Fruit fly (Drosophila melanogaster) whole organism, embryonic: Measurements from ENCODE around the gene CG7970.

Experiments used
- BtbVII ChIP-seq: fragments of 200-800 bp; sonication (Bioruptor generic); optimal IDR thresholded peaks from 3 replicates; lab custom pipeline; 2017; ENCODE audit warnings: missing biosample characterization, mild to moderate bottlenecking, missing genetic modification characterization
- CG10654 ChIP-seq: fragments of 200-800 bp; sonication (Bioruptor generic); optimal IDR thresholded peaks from 2 replicates; lab custom pipeline; 2016; ENCODE audit warnings: missing biosample characterization, missing genetic modification characterization
- CG11695 ChIP-seq: fragments of 200-800 bp; sonication (Bioruptor generic); IDR thresholded peaks from 3 replicates; pipeline ENCODE4 v1.3.6; 2022; ENCODE audit warnings: missing biosample characterization, missing genetic modification characterization
- CG11696 ChIP-seq: fragments of 200-800 bp; sonication (Bioruptor generic); IDR thresholded peaks from 2 replicates; pipeline ENCODE4 v1.3.6; 2022; ENCODE audit warnings: missing biosample characterization, missing genetic modification characterization
- CG12236 ChIP-seq: fragments of 200-800 bp; sonication (Bioruptor generic); optimal IDR thresholded peaks from 2 replicates; lab custom pipeline; 2016; ENCODE audit warnings: missing biosample characterization, missing genetic modification characterization
- CG15601 ChIP-seq: fragments of 200-800 bp; sonication (Bioruptor generic); optimal IDR thresholded peaks from 3 replicates; lab custom pipeline; 2019; ENCODE audit warnings: missing biosample characterization, mild to moderate bottlenecking, missing genetic modification characterization, moderate library complexity
- CG2116 ChIP-seq: fragments of 200-800 bp; sonication (Bioruptor generic); optimal IDR thresholded peaks from 3 replicates; lab custom pipeline; 2018; ENCODE audit warnings: missing biosample characterization, mild to moderate bottlenecking, missing genetic modification characterization
- CG30020 ChIP-seq: fragments of 200-800 bp; optimal IDR thresholded peaks from 2 replicates; lab custom pipeline; 2019; ENCODE audit warnings: missing biosample characterization, mild to moderate bottlenecking, missing genetic modification characterization, moderate library complexity
- CG3163 ChIP-seq: fragments of 200-800 bp; sonication (Bioruptor generic); optimal IDR thresholded peaks from 3 replicates; lab custom pipeline; 2016; ENCODE audit warnings: missing biosample characterization, missing genetic modification characterization
- CG32532 ChIP-seq: fragments of 200-800 bp; sonication (Bioruptor generic); IDR thresholded peaks from 2 replicates; pipeline ENCODE4 v1.3.6; 2022; ENCODE audit warnings: missing biosample characterization, missing genetic modification characterization
- CG33213 ChIP-seq: fragments of 200-800 bp; sonication (Bioruptor generic); optimal IDR thresholded peaks from 3 replicates; lab custom pipeline; 2016; ENCODE audit warnings: missing biosample characterization, missing genetic modification characterization
- CG3847 ChIP-seq: fragments of 200-800 bp; sonication (Bioruptor generic); IDR thresholded peaks from 2 replicates; pipeline ENCODE4 v1.3.6; 2022; ENCODE audit warnings: missing biosample characterization, missing genetic modification characterization
- CG4360 ChIP-seq: fragments of 200-800 bp; sonication (Bioruptor generic); IDR thresholded peaks from 2 replicates; pipeline ENCODE4 v1.3.6; 2022; ENCODE audit warnings: missing biosample characterization, missing genetic modification characterization
- CG4707 ChIP-seq: fragments of 200-800 bp; sonication (Bioruptor generic); optimal IDR thresholded peaks from 2 replicates; lab custom pipeline; 2018; ENCODE audit warnings: missing biosample characterization, mild to moderate bottlenecking, missing genetic modification characterization, moderate library complexity
- CG5245 ChIP-seq: fragments of 200-800 bp; sonication (Bioruptor generic); optimal IDR thresholded peaks from 3 replicates; lab custom pipeline; 2016; ENCODE audit warnings: missing biosample characterization, missing genetic modification characterization
- CG6654 ChIP-seq: fragments of 200-800 bp; sonication (Bioruptor generic); optimal IDR thresholded peaks from 2 replicates; lab custom pipeline; 2017; ENCODE audit warnings: missing biosample characterization, mild to moderate bottlenecking, missing genetic modification characterization
- CG6683 ChIP-seq: fragments of 200-800 bp; sonication (Bioruptor generic); optimal IDR thresholded peaks from 2 replicates; lab custom pipeline; 2017; ENCODE audit warnings: missing biosample characterization, mild to moderate bottlenecking, missing genetic modification characterization, missing genetic modification reagents
- CG6813 ChIP-seq: fragments of 200-800 bp; sonication (Bioruptor generic); optimal IDR thresholded peaks from 2 replicates; lab custom pipeline; 2017; ENCODE audit warnings: missing biosample characterization, missing genetic modification characterization, mild to moderate bottlenecking, moderate library complexity, missing genetic modification reagents
- CG6854 ChIP-seq: fragments of 200-800 bp; sonication (Bioruptor generic); optimal IDR thresholded peaks from 3 replicates; lab custom pipeline; 2017; ENCODE audit warnings: missing biosample characterization, mild to moderate bottlenecking, missing genetic modification characterization
- CG8281 ChIP-seq: fragments of 200-800 bp; sonication (Bioruptor generic); optimal IDR thresholded peaks from 2 replicates; lab custom pipeline; 2018; ENCODE audit warnings: missing biosample characterization, mild to moderate bottlenecking, missing genetic modification characterization, moderate library complexity
- CG8924 ChIP-seq: fragments of 200-800 bp; optimal IDR thresholded peaks from 3 replicates; lab custom pipeline; 2019; ENCODE audit warnings: missing biosample characterization, mild to moderate bottlenecking, missing genetic modification characterization, moderate library complexity
- CG9797 ChIP-seq: fragments of 200-800 bp; sonication (Bioruptor generic); optimal IDR thresholded peaks from 3 replicates; lab custom pipeline; 2018; ENCODE audit warnings: missing biosample characterization, mild to moderate bottlenecking, missing genetic modification characterization
- D19A ChIP-seq: fragments of 200-800 bp; optimal IDR thresholded peaks from 3 replicates; lab custom pipeline; 2019; ENCODE audit warnings: missing biosample characterization, mild to moderate bottlenecking, missing genetic modification characterization, moderate library complexity
- Dbx ChIP-seq: fragments of 200-800 bp; sonication (Bioruptor generic); IDR thresholded peaks from 3 replicates; pipeline ENCODE4 v1.3.6; 2022; ENCODE audit warnings: missing biosample characterization, missing genetic modification characterization
- Doc3 ChIP-seq: fragments of 200-800 bp; sonication (Bioruptor generic); IDR thresholded peaks from 3 replicates; pipeline ENCODE4 v1.3.6; 2022; ENCODE audit warnings: missing biosample characterization, missing genetic modification characterization; ENCODE audit not compliant: partially characterized antibody
- Ets65A ChIP-seq: fragments of 200-800 bp; sonication (Bioruptor generic); peaks from one replicate; lab custom pipeline; 2016; ENCODE audit warnings: missing biosample characterization, missing genetic modification characterization
- GATAe ChIP-seq: fragments of 200-800 bp; sonication (Bioruptor generic); conservative IDR thresholded peaks from 2 replicates; pipeline ENCODE4 v1.3.6; 2022; ENCODE audit warnings: missing biosample characterization, missing genetic modification characterization
- Max ChIP-seq: fragments of 200-800 bp; sonication (Bioruptor generic); optimal IDR thresholded peaks from 2 replicates; lab custom pipeline; 2016; ENCODE audit warnings: missing biosample characterization, mild to moderate bottlenecking, missing genetic modification characterization
- NC2β ChIP-seq: fragments of 200-800 bp; sonication (Bioruptor generic); optimal IDR thresholded peaks from 2 replicates; lab custom pipeline; 2016; ENCODE audit warnings: missing biosample characterization, missing genetic modification characterization
- Nf-YC ChIP-seq: fragments of 200-800 bp; optimal IDR thresholded peaks from 3 replicates; lab custom pipeline; 2019; ENCODE audit warnings: missing biosample characterization, mild to moderate bottlenecking, missing genetic modification characterization, moderate library complexity
- PHDP ChIP-seq: fragments of 200-800 bp; sonication (Bioruptor generic); optimal IDR thresholded peaks from 3 replicates; lab custom pipeline; 2018; ENCODE audit warnings: missing biosample characterization, mild to moderate bottlenecking, missing genetic modification characterization, moderate library complexity
- Sin3A ChIP-seq: fragments of >200 bp; optimal IDR thresholded peaks from 2 replicates; lab custom pipeline; 2018
- Vsx1 ChIP-seq: fragments of 200-800 bp; sonication (Bioruptor generic); optimal IDR thresholded peaks from 2 replicates; lab custom pipeline; 2017; ENCODE audit warnings: missing biosample characterization, mild to moderate bottlenecking, missing genetic modification characterization, missing genetic modification reagents
- chm ChIP-seq: fragments of 200-800 bp; sonication (Bioruptor generic); IDR thresholded peaks from 2 replicates; pipeline ENCODE4 v1.3.6; 2022; ENCODE audit warnings: missing biosample characterization, missing genetic modification characterization
- crol ChIP-seq: fragments of 200-800 bp; sonication (Bioruptor generic); IDR thresholded peaks from 2 replicates; pipeline ENCODE4 v1.3.6; 2022; ENCODE audit warnings: missing biosample characterization, missing genetic modification characterization
- dan ChIP-seq: fragments of 200-800 bp; sonication (Bioruptor generic); IDR thresholded peaks from 2 replicates; pipeline ENCODE4 v1.3.6; 2022; ENCODE audit warnings: missing biosample characterization, missing genetic modification characterization
- ftz-f1 ChIP-seq: fragments of 200-800 bp; sonication (Bioruptor generic); optimal IDR thresholded peaks from 2 replicates; lab custom pipeline; 2016; ENCODE audit warnings: missing biosample characterization, missing genetic modification characterization
- gcm ChIP-seq: fragments of 200-800 bp; sonication (Bioruptor generic); optimal IDR thresholded peaks from 2 replicates; lab custom pipeline; 2019; ENCODE audit warnings: missing biosample characterization, mild to moderate bottlenecking, missing genetic modification characterization, moderate library complexity
- jing ChIP-seq: fragments of 200-800 bp; sonication (Bioruptor generic); optimal IDR thresholded peaks from 2 replicates; lab custom pipeline; 2018; ENCODE audit warnings: missing biosample characterization, mild to moderate bottlenecking, missing genetic modification characterization
- lov ChIP-seq, 2 experiments: fragments of 200-800 bp in 1 of 2; fragments of >200 bp in 1 of 2; sonication (Bioruptor generic) in 1 of 2; IDR thresholded peaks in 1 of 2; optimal IDR thresholded peaks in 1 of 2; 2 replicates in 1 of 2; 3 replicates in 1 of 2; pipeline versions ENCODE4 v1.3.6 to Lab custom; 2017 to 2022; ENCODE audit warnings: missing biosample characterization in 1 of 2, missing genetic modification characterization in 1 of 2
- onecut ChIP-seq: fragments of 200-800 bp; sonication (Bioruptor generic); IDR thresholded peaks from 2 replicates; pipeline ENCODE4 v1.3.6; 2022; ENCODE audit warnings: missing biosample characterization, missing genetic modification characterization
- pfk ChIP-seq: fragments of 200-800 bp; sonication (Bioruptor generic); optimal IDR thresholded peaks from 2 replicates; lab custom pipeline; 2018; ENCODE audit warnings: missing biosample characterization, mild to moderate bottlenecking, missing genetic modification characterization, moderate library complexity
- pho ChIP-seq: fragments of 200-800 bp; sonication (Bioruptor generic); optimal IDR thresholded peaks from 2 replicates; lab custom pipeline; 2016; ENCODE audit warnings: missing biosample characterization, missing genetic modification characterization
- prd ChIP-seq, 3 experiments: fragments of >200 bp in 2 of 3; fragments of 200-800 bp in 1 of 3; sonication (Bioruptor generic) in 1 of 3; optimal IDR thresholded peaks in 2 of 3; IDR thresholded peaks in 1 of 3; 2 replicates in 2 of 3; 3 replicates in 1 of 3; pipeline versions ENCODE4 v1.3.6 to Lab custom; 2017 to 2022; ENCODE audit warnings: missing biosample characterization in 1 of 3, missing genetic modification characterization in 1 of 3
- slbo ChIP-seq: fragments of 200-800 bp; sonication (Bioruptor generic); IDR thresholded peaks from 2 replicates; pipeline ENCODE4 v1.3.6; 2022; ENCODE audit warnings: missing biosample characterization, missing genetic modification characterization
- tup ChIP-seq: fragments of 200-800 bp; sonication (Bioruptor generic); optimal IDR thresholded peaks from 2 replicates; lab custom pipeline; 2016; ENCODE audit warnings: missing biosample characterization, mild to moderate bottlenecking, missing genetic modification characterization, moderate library complexity
- twi ChIP-seq: fragments of 200-800 bp; optimal IDR thresholded peaks from 2 replicates; lab custom pipeline; 2019; ENCODE audit warnings: missing biosample characterization, mild to moderate bottlenecking, missing genetic modification characterization, moderate library complexity
- wdn ChIP-seq: fragments of 200-800 bp; sonication (Bioruptor generic); IDR thresholded peaks from 2 replicates; pipeline ENCODE4 v1.3.6; 2022; ENCODE audit warnings: missing biosample characterization, missing genetic modification characterization
- zen2 ChIP-seq: fragments of 200-800 bp; sonication (Bioruptor generic); IDR thresholded peaks from 3 replicates; pipeline ENCODE4 v1.3.6; 2022; ENCODE audit warnings: missing biosample characterization, missing genetic modification characterization; ENCODE audit not compliant: partially characterized antibody

Gene CG7970

dm6 chr3L:1639185-1639812, 13.3 kb upstream of the CG7970 start, which contains the start of the genes Mettl2 and Bgb (continued):
- TF ChIP-seq chm (GFP tag; lab: Robert Waterston, UW), result 0 out of 2 replicates have a peak, but pooled peaks have one; percentile 35
- TF ChIP-seq CG33213 (GFP tag; lab: Kevin White, UChicago), result peak; percentile 65
- peak; percentile 98 for TF ChIP-seq Ets65A (GFP tag; lab: Kevin White, UChicago)
- TF ChIP-seq CG2116 (GFP tag; lab: Kevin White, UChicago), result peak; percentile 53
- TF ChIP-seq CG4707 (GFP tag; lab: Kevin White, UChicago), result no peak
- TF ChIP-seq Vsx1, result no peak
- peak; percentile 84 for TF ChIP-seq pho (GFP tag; lab: Kevin White, UChicago)
- TF ChIP-seq zen2 (GFP tag; lab: Robert Waterston, UW), result no peak
- TF ChIP-seq CG32532 (GFP tag; lab: Robert Waterston, UW), result peak; percentile 83
- TF ChIP-seq Nf-YC, result peak; percentile 62
- no peak for TF ChIP-seq CG15601 (tag; lab: Kevin White, UChicago)
- peak; percentile 59; the same call in 1 of the 2 replicates for TF ChIP-seq wdn (GFP tag; lab: Robert Waterston, UW)
- peak; percentile 16 for TF ChIP-seq CG6654
- TF ChIP-seq dan (GFP tag; lab: Robert Waterston, UW), result peak; percentile 40; the same call in 1 of the 2 replicates
- peak; percentile 8 for TF ChIP-seq BtbVII (GFP tag; lab: Kevin White, UChicago)
- peak; percentile 60 for TF ChIP-seq Max (GFP tag; lab: Kevin White, UChicago)
- peak; percentile 81; the same call in 2 of the 3 replicates for TF ChIP-seq CG11695 (GFP tag; lab: Robert Waterston, UW)
- peak; percentile 31 for TF ChIP-seq gcm (GFP tag; lab: Kevin White, UChicago)
- TF ChIP-seq lov (optimal IDR thresholded peaks at IDR 0.05; lab: Kevin White, UChicago), result no peak
- TF ChIP-seq lov (GFP tag; IDR thresholded peaks at IDR 0.05; lab: Robert Waterston, UW), result 0 out of 3 replicates have a peak, but pooled peaks have one; percentile 29
- peak; percentile 20 for TF ChIP-seq CG12236 (GFP tag; lab: Kevin White, UChicago)
- no peak for TF ChIP-seq D19A (tag; lab: Kevin White, UChicago)
- TF ChIP-seq Sin3A (lab: Kevin White, UChicago), result peak; percentile 95
- TF ChIP-seq CG6854 (GFP tag; lab: Kevin White, UChicago), result no peak
- no peak for TF ChIP-seq crol (GFP tag; lab: Robert Waterston, UW)
- TF ChIP-seq CG8924 (tag; lab: Kevin White, UChicago), result peak; percentile 60
- TF ChIP-seq Doc3, result peak; percentile 86
- TF ChIP-seq twi (tag; lab: Kevin White, UChicago), result peak; percentile 59
- peak; percentile 57 for TF ChIP-seq PHDP (tag; lab: Kevin White, UChicago)
- peak; percentile 63 for TF ChIP-seq NC2β (GFP tag; lab: Kevin White, UChicago)
- peak; percentile 76 for TF ChIP-seq CG4360 (GFP tag; lab: Robert Waterston, UW)
- TF ChIP-seq ftz-f1 (GFP tag; lab: Kevin White, UChicago), result peak; percentile 28
- TF ChIP-seq tup (GFP tag; lab: Kevin White, UChicago), result no peak
- peak; percentile 68 for TF ChIP-seq CG10654
- peak; percentile 49 for TF ChIP-seq CG3163
- peak; percentile 65 for TF ChIP-seq CG5245 (GFP tag; lab: Kevin White, UChicago)
- TF ChIP-seq GATAe, result peak; percentile 70
- no peak for TF ChIP-seq CG8281 (tag; lab: Kevin White, UChicago)
- TF ChIP-seq jing, result no peak
- TF ChIP-seq CG6683 (GFP tag; lab: Kevin White, UChicago), result peak; percentile 26
- TF ChIP-seq slbo (GFP tag; lab: Robert Waterston, UW), result peak; percentile 89
- peak; percentile 82 for TF ChIP-seq CG3847 (GFP tag; lab: Robert Waterston, UW)
- TF ChIP-seq CG6813 (GFP tag; lab: Kevin White, UChicago), result no peak
- peak; percentile 81 for TF ChIP-seq Dbx
- TF ChIP-seq CG9797 (GFP tag; lab: Kevin White, UChicago), result peak; percentile 76
- 0 out of 2 replicates have a peak, but pooled peaks have one; percentile 29 for TF ChIP-seq CG11696 (GFP tag; lab: Robert Waterston, UW)
- peak; percentile 30; the same call in 1 of the 2 replicates for TF ChIP-seq onecut (GFP tag; lab: Robert Waterston, UW)
- peak; percentile 57 for TF ChIP-seq CG30020 (tag; lab: Kevin White, UChicago)
- TF ChIP-seq prd (optimal IDR thresholded peaks at IDR 0.05; lab: Kevin White, UChicago), result no peak
- TF ChIP-seq prd (GFP tag; IDR thresholded peaks at IDR 0.05; lab: Robert Waterston, UW), result peak; percentile 91
- TF ChIP-seq pfk, result no peak
